Worm (Caenorhabditis elegans): ENCODE data around the gene lam-2.

DNA sequence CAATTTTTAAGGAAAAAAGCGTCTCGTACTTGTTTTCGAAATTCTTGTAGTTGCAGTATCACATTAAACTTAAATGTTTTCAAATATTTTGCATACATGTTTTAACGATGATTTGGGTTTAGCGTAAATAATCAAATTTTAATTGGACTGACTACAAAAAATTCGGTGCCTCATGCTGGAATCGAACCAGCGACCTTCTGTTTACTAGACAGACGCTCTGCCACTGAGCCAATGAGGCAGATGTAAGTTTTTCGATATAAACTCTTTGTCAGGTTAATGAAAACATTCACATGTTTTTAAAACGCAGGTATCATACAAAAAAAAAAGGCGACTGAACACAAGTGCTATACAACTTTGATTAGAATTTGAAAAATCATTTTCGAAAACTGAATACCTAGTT, 25.8 kb upstream of the lam-2 start:
- TF ChIP-seq nhr-76 (tag; optimal IDR thresholded peaks at IDR 0.05) (no peak), sptf-1 (tag; optimal IDR thresholded peaks at IDR 0.05) (no peak), mab-5 (tag; optimal IDR thresholded peaks at IDR 0.05) (no peak), ztf-11 (tag; optimal IDR thresholded peaks at IDR 0.05) (no peak), snpc-4 (tag; optimal IDR thresholded peaks at IDR 0.05) (no peak)

Data from whole organism, mixed stage, embryonic.